Worm (Caenorhabditis elegans): Measurements from ENCODE around the gene T10H4.13.

Gene T10H4.13

DNA sequence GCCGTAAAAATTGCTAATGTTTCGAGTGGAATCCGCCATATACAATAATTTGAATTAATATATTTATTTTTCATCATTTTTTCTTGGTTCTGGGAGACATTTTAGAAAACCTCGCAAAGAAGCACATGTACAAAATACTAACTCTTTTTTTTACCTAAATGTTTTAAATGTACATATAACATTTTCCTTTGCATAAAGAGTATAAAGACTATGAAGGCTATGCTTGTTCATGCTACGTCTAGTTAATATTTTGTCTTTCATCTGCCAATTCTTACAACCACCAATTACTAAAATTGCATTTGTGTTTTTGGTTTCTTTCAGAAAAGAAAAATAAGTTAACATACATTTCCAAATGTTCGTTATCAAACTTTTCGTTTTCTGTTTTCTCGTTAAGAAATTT lies 46.0 kb downstream of the T10H4.13 start, which contains the start of gene irld-25:
Gene irld-25, plus strand, starts transcription at position 301 of the 400 bp plus-strand sequence.
- no peak for TF ChIP-seq ama-1 (optimal IDR thresholded peaks at IDR 0.05)
- TF ChIP-seq nhr-6 (tag; optimal IDR thresholded peaks at IDR 0.05) = no peak
- no peak for TF ChIP-seq nhr-23 (tag; optimal IDR thresholded peaks at IDR 0.05)
- no peak for TF ChIP-seq lin-13 (GFP tag; optimal IDR thresholded peaks at IDR 0.05)
- no peak for TF ChIP-seq nhr-12 (tag; optimal IDR thresholded peaks at IDR 0.05)
- no peak for TF ChIP-seq skn-1 (tag; optimal IDR thresholded peaks at IDR 0.05)
- TF ChIP-seq nhr-10 (tag; optimal IDR thresholded peaks at IDR 0.05) = no peak
- no peak for TF ChIP-seq sma-9 (GFP tag; optimal IDR thresholded peaks at IDR 0.05)
- TF ChIP-seq sma-9 (tag; optimal IDR thresholded peaks at IDR 0.05) = no peak
- no peak for TF ChIP-seq C34F6.9 (tag; optimal IDR thresholded peaks at IDR 0.05)
- no peak for TF ChIP-seq fos-1 (tag; optimal IDR thresholded peaks at IDR 0.05)
- no peak for TF ChIP-seq Y55F3AM.14 (GFP tag; optimal IDR thresholded peaks at IDR 0.05)
- no peak for TF ChIP-seq lsy-2 (tag; optimal IDR thresholded peaks at IDR 0.05)
- no peak for TF ChIP-seq egl-27 (tag; optimal IDR thresholded peaks at IDR 0.05)
- TF ChIP-seq gmeb-1 (tag; optimal IDR thresholded peaks at IDR 0.05) = no peak
- no peak for TF ChIP-seq sma-3 (GFP tag; optimal IDR thresholded peaks at IDR 0.05)
- TF ChIP-seq alr-1 (tag; optimal IDR thresholded peaks at IDR 0.05) = no peak
- no peak for TF ChIP-seq dmd-4 (tag; optimal IDR thresholded peaks at IDR 0.05)
- no peak for TF ChIP-seq nhr-237 (tag; optimal IDR thresholded peaks at IDR 0.05)

DNA sequence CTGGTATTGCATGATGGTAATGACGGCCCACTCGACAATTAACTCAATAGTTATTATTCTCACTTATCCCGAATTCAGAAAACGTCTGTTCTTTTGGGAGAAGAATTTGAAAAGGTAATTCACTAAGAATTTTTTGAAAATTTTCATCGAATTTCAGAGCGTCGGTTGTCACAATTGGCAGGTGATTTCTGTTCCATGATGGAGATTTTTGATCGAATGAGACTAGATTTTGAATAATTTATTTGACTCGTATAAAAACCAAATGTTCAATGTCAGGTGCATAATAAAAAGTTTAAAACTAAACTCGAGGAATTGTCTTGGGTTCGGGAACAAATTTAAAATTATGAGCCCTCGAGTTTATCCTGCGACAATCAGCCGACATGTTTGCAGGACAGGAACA lies 50.6 kb downstream of the T10H4.13 start, which contains the start of gene sri-25:
Gene sri-25, plus strand, starts transcription at position 301 of the 400 bp plus-strand sequence.
- TF ChIP-seq aly-2 (tag; optimal IDR thresholded peaks at IDR 0.05) (no peak), ztf-4 (tag; optimal IDR thresholded peaks at IDR 0.05) (no peak), mab-5 (tag; optimal IDR thresholded peaks at IDR 0.05) (no peak), dmd-4 (tag; optimal IDR thresholded peaks at IDR 0.05) (no peak), elt-3 (tag; optimal IDR thresholded peaks at IDR 0.05) (no peak), ama-1 (optimal IDR thresholded peaks at IDR 0.05) (no peak), lin-39 (tag; optimal IDR thresholded peaks at IDR 0.05) (no peak), gmeb-1 (tag; optimal IDR thresholded peaks at IDR 0.05) (no peak), ceh-16 (tag; optimal IDR thresholded peaks at IDR 0.05) (no peak), lsy-2 (tag; optimal IDR thresholded peaks at IDR 0.05) (no peak), C34F6.9 (tag; optimal IDR thresholded peaks at IDR 0.05) (no peak), ceh-82 (tag; optimal IDR thresholded peaks at IDR 0.05) (no peak), nhr-129 (tag; optimal IDR thresholded peaks at IDR 0.05) (no peak)
